Worm (Caenorhabditis elegans) whole organism, late embryonic: ENCODE results near the gene acp-5.

Experiments
- C08G9.2 ChIP-seq: sonication (generic microtip); optimal IDR thresholded peaks from 2 replicates; lab custom pipeline; 2016; ENCODE audit warnings: mild to moderate bottlenecking, missing genetic modification characterization, moderate library complexity, missing compliant biosample characterization
- ama-1 ChIP-seq: fragments of 150-350 bp; optimal IDR thresholded peaks from 2 replicates; lab custom pipeline; 2014
- ceh-14 ChIP-seq: sonication (generic microtip); optimal IDR thresholded peaks from 2 replicates; lab custom pipeline; 2016; ENCODE audit warnings: missing genotype, missing genetic modification characterization, missing compliant biosample characterization
- ceh-31 ChIP-seq: sonication (generic microtip); optimal IDR thresholded peaks from 2 replicates; lab custom pipeline; 2016; ENCODE audit warnings: missing genetic modification characterization, missing compliant biosample characterization
- hlh-8 ChIP-seq: sonication (generic microtip); optimal IDR thresholded peaks from 2 replicates; lab custom pipeline; 2016; ENCODE audit warnings: missing genotype, missing genetic modification characterization, missing compliant biosample characterization
- lim-6 ChIP-seq: sonication (generic microtip); optimal IDR thresholded peaks from 2 replicates; lab custom pipeline; 2016; ENCODE audit warnings: missing genetic modification characterization, missing compliant biosample characterization
- lin-11 ChIP-seq: fragments of 200-800 bp; sonication (Bioruptor generic); optimal IDR thresholded peaks from 2 replicates; lab custom pipeline; 2018; ENCODE audit warnings: mild to moderate bottlenecking, missing genetic modification characterization, missing compliant biosample characterization
- nfya-1 ChIP-seq: sonication (generic microtip); optimal IDR thresholded peaks from 2 replicates; lab custom pipeline; 2017; ENCODE audit warnings: missing genetic modification characterization, mild to moderate bottlenecking, missing compliant biosample characterization, antibody characterized with exemption, moderate library complexity
- nhr-11 ChIP-seq: fragments of 150-350 bp; optimal IDR thresholded peaks from 2 replicates; lab custom pipeline; 2014; ENCODE audit warnings: missing biosample characterization, missing genetic modification characterization
- pax-1 ChIP-seq: fragments of 150-350 bp; optimal IDR thresholded peaks from 2 replicates; lab custom pipeline; 2014; ENCODE audit warnings: missing biosample characterization, missing genetic modification characterization
- pha-4 ChIP-seq: fragments of 150-350 bp; optimal IDR thresholded peaks from 2 replicates; lab custom pipeline; 2018; ENCODE audit warnings: missing biosample characterization, missing genetic modification reagents, missing genetic modification characterization
- unc-55 ChIP-seq: sonication (generic microtip); optimal IDR thresholded peaks from 2 replicates; lab custom pipeline; 2017; ENCODE audit warnings: missing biosample characterization, missing genetic modification reagents, missing genetic modification characterization

DNA sequence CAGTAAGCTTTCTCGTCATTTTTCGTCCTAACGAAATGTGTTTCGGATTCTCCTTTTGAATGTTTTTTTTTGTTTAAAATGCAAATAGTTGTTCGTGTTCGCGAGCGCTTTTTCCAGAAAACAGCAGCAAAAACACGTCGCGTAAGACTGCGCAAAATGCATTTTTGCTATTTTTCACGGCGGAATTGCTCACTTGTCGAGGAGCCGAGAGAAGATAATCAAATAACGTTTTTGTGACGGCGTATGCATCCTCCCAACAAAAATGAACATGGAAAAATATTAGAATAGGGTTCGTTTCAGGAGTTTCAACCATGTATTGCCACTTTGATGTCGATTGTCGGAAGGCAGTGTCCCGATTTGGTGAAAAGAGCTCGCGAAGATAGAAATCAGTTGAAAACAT lies 47.8 kb downstream of the acp-5 start:
- TF ChIP-seq pha-4 (tag; lab: Kevin White, UChicago) (no peak), ceh-31 (tag; lab: Kevin White, UChicago) (no peak), pax-1 (tag; lab: Kevin White, UChicago) (no peak), lim-6 (tag; lab: Kevin White, UChicago) (no peak), lin-11 (tag; lab: Kevin White, UChicago) (no peak), hlh-8 (tag; lab: Kevin White, UChicago) (no peak), unc-55 (GFP tag; lab: Kevin White, UChicago) (no peak), nfya-1 (tag; lab: Kevin White, UChicago) (no peak), ceh-14 (no peak), C08G9.2 (tag; lab: Kevin White, UChicago) (no peak), ama-1 (lab: Kevin White, UChicago) (no peak), nhr-11 (tag; lab: Kevin White, UChicago) (no peak)
